Worm (Caenorhabditis elegans) whole organism, young adult: ENCODE data around the gene dhc-4.

Experiments used
- C17E4.6 ChIP-seq: fragments of 200-800 bp; sonication (Bioruptor generic); IDR thresholded peaks from 2 replicates; pipeline ENCODE4 v1.3.6; 2022; ENCODE audit warnings: missing genetic modification reagents, missing genetic modification characterization, missing compliant biosample characterization
- Y79H2A.3 ChIP-seq: fragments of 200-800 bp; sonication (Bioruptor generic); conservative IDR thresholded peaks from 2 replicates; pipeline ENCODE4 v1.3.6; 2022; ENCODE audit warnings: missing genetic modification reagents, missing genetic modification characterization, missing compliant biosample characterization
- ama-1 ChIP-seq, 3 experiments: fragments of 150-350 bp in 1 of 3; sonication (generic microtip) in 2 of 3; optimal IDR thresholded peaks; 2 replicates each; lab custom pipeline; 2014 to 2018; ENCODE audit warnings: missing biosample characterization in 2 of 3, missing genetic modification characterization in 2 of 3, missing genetic modification reagents in 2 of 3
- ceh-58 ChIP-seq: fragments of 200-800 bp; sonication (Bioruptor generic); IDR thresholded peaks from 2 replicates; pipeline ENCODE4 v1.3.6; 2022; ENCODE audit warnings: missing genetic modification characterization, missing compliant biosample characterization
- nfya-2 ChIP-seq: fragments of 200-800 bp; sonication (Bioruptor generic); IDR thresholded peaks from 2 replicates; pipeline ENCODE4 v1.3.6; 2022; ENCODE audit warnings: missing genetic modification reagents, missing genetic modification characterization, missing compliant biosample characterization
- ztf-28 ChIP-seq: fragments of 200-800 bp; sonication (Bioruptor generic); IDR thresholded peaks from 2 replicates; pipeline ENCODE4 v1.3.6; 2022; ENCODE audit warnings: missing genetic modification reagents, missing genetic modification characterization, missing compliant biosample characterization

- no peak for TF ChIP-seq nfya-2
- TF ChIP-seq Y79H2A.3 (GFP tag; lab: Robert Waterston, UW): no peak
- TF ChIP-seq C17E4.6 (GFP tag; lab: Robert Waterston, UW): no peak
- TF ChIP-seq ztf-28 (GFP tag; lab: Robert Waterston, UW): no peak
- TF ChIP-seq ceh-58 (GFP tag; lab: Robert Waterston, UW): no peak
- TF ChIP-seq ama-1 (optimal IDR thresholded peaks at IDR 0.05; lab: Kevin White, UChicago): no peak
- TF ChIP-seq ama-1 (GFP tag; optimal IDR thresholded peaks at IDR 0.05; lab: Kevin White, UChicago): no peak
Measured at ce11 chrIII:10967010-10967409, 2.7 kb upstream of the dhc-4 start, which contains the start of gene W05B2.2.
